Fruit fly (Drosophila melanogaster): ENCODE measurements around the gene CG18048.

CG18048 gene

DNA sequence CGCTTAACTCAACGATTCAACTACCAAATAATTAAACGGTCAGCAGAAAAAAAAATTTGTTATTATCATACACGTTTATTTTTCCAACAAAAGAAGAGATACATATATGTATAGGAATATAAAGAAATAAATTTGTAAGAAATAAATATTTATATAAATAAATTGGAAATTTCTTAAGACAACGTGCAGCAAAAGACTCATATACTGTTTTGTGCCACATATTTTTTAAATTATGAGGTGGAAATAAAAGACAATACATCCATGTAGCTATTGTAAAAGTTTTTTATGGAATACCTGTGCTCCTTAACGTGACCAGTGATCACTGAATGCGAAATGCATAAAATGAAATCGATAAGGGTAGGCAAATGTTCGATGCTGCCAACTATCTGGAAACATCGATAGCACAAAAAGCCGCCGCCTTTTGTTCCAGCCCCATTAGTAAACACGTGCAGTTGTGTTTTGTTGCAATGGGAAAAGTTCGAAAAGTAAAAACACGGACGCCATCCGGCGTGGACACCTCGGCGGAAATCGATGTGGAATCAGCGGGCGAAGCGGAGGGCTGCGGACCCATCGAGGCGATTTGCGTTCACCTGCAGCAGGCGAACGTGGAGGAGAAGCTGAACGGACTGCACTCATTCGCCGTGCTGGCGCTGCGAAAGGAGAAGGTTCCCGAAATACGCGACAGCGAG, 22.8 kb downstream of the CG18048 start, which contains the start of gene CG10286 (continued):
- TF ChIP-seq Atf3 (GFP tag; optimal IDR thresholded peaks at IDR 0.05): no peak
- TF ChIP-seq tll (GFP tag; optimal IDR thresholded peaks at IDR 0.05): no peak
- no peak for TF ChIP-seq CG7271 (tag; optimal IDR thresholded peaks at IDR 0.05)
- no peak for TF ChIP-seq CG4424 (GFP tag; optimal IDR thresholded peaks at IDR 0.05)
- no peak for TF ChIP-seq ftz-f1 (GFP tag; optimal IDR thresholded peaks at IDR 0.05)
- TF ChIP-seq exex (tag; optimal IDR thresholded peaks at IDR 0.05): peak; percentile 15
- TF ChIP-seq PHDP (tag; optimal IDR thresholded peaks at IDR 0.05): peak; percentile 58
- TF ChIP-seq CG17912 (GFP tag; optimal IDR thresholded peaks at IDR 0.05): peak; percentile 21
- TF ChIP-seq CG4328 (GFP tag; optimal IDR thresholded peaks at IDR 0.05): no peak
- TF ChIP-seq Ada2b (GFP tag; IDR thresholded peaks at IDR 0.05): no peak; the same call in 1 of the 2 replicates
- TF ChIP-seq Blimp-1 (GFP tag; optimal IDR thresholded peaks at IDR 0.05): no peak
- TF ChIP-seq p53 (GFP tag; optimal IDR thresholded peaks at IDR 0.05): no peak
- TF ChIP-seq twi (tag; optimal IDR thresholded peaks at IDR 0.05): no peak
- no peak for TF ChIP-seq Side (GFP tag; optimal IDR thresholded peaks at IDR 0.05)
- no peak for TF ChIP-seq CG14667 (GFP tag; IDR thresholded peaks at IDR 0.05)
- peak; percentile 37 for TF ChIP-seq CG17385 (GFP tag; optimal IDR thresholded peaks at IDR 0.05)
- TF ChIP-seq CG3847 (GFP tag; IDR thresholded peaks at IDR 0.05): peak; percentile 29; the same call in 1 of the 2 replicates
- no peak for TF ChIP-seq ERR (GFP tag; optimal IDR thresholded peaks at IDR 0.05)
- peak; percentile 34 for TF ChIP-seq CG8388 (GFP tag; optimal IDR thresholded peaks at IDR 0.05)
- TF ChIP-seq CG3407 (GFP tag; optimal IDR thresholded peaks at IDR 0.05): no peak
- peak; percentile 9 for TF ChIP-seq B-H2 (GFP tag; optimal IDR thresholded peaks at IDR 0.05)
- TF ChIP-seq ash1 (GFP tag; optimal IDR thresholded peaks at IDR 0.05): no peak
- no peak for TF ChIP-seq run (tag; optimal IDR thresholded peaks at IDR 0.05)
- TF ChIP-seq CG30020 (tag; optimal IDR thresholded peaks at IDR 0.05): peak; percentile 12
- no peak for TF ChIP-seq CG32767 (GFP tag; IDR thresholded peaks at IDR 0.05)
- peak; percentile 23 for TF ChIP-seq zen (tag; optimal IDR thresholded peaks at IDR 0.05)
- TF ChIP-seq Myb (GFP tag; optimal IDR thresholded peaks at IDR 0.05): no peak
- no peak for TF ChIP-seq CG7372 (GFP tag; IDR thresholded peaks at IDR 0.05)
- TF ChIP-seq CG14441 (GFP tag; IDR thresholded peaks at IDR 0.05): peak; percentile 51
- peak; percentile 26 for TF ChIP-seq CoRest (tag; optimal IDR thresholded peaks at IDR 0.05)
- TF ChIP-seq CG2678 (tag; optimal IDR thresholded peaks at IDR 0.05): no peak
- no peak for TF ChIP-seq Awh (GFP tag; IDR thresholded peaks at IDR 0.05)
- TF ChIP-seq pnt (GFP tag; optimal IDR thresholded peaks at IDR 0.05): no peak
- no peak for TF ChIP-seq nom (GFP tag; optimal IDR thresholded peaks at IDR 0.05)
- TF ChIP-seq Tbp (GFP tag; optimal IDR thresholded peaks at IDR 0.05): no peak
- TF ChIP-seq slbo (GFP tag; IDR thresholded peaks at IDR 0.05): peak; percentile 52; the same call in 1 of the 2 replicates
- peak; percentile 83 for TF ChIP-seq CG31441 (GFP tag; IDR thresholded peaks at IDR 0.05)
- no peak for TF ChIP-seq Optix (GFP tag; IDR thresholded peaks at IDR 0.05)
- TF ChIP-seq Ets97D (GFP tag; optimal IDR thresholded peaks at IDR 0.05): peak; percentile 29
- TF ChIP-seq CG34224 (GFP tag; IDR thresholded peaks at IDR 0.05; ENCODE audit: partially characterized antibody): peak; percentile 76
- peak; percentile 25 for TF ChIP-seq CG9797 (GFP tag; optimal IDR thresholded peaks at IDR 0.05)
- TF ChIP-seq CG2712 (tag; optimal IDR thresholded peaks at IDR 0.05): peak; percentile 67
- no peak for TF ChIP-seq CG10274 (GFP tag; optimal IDR thresholded peaks at IDR 0.05)
- TF ChIP-seq CG7556 (GFP tag; optimal IDR thresholded peaks at IDR 0.05): peak; percentile 64
- peak; percentile 87 for TF ChIP-seq trem (tag; optimal IDR thresholded peaks at IDR 0.05)
- TF ChIP-seq jumu (GFP tag; optimal IDR thresholded peaks at IDR 0.05): peak; percentile 24
- no peak for TF ChIP-seq CG31388 (GFP tag; optimal IDR thresholded peaks at IDR 0.05)
- TF ChIP-seq br (optimal IDR thresholded peaks at IDR 0.05): no peak
- TF ChIP-seq Sox102F (GFP tag; optimal IDR thresholded peaks at IDR 0.05): no peak
- TF ChIP-seq CG15269 (tag; optimal IDR thresholded peaks at IDR 0.05): no peak
